Worm (Caenorhabditis elegans) whole organism, mixed stage, embryonic: Measurements from ENCODE around the gene cyn-10.

Source experiments
- elt-1 ChIP-seq: sonication (generic microtip); optimal IDR thresholded peaks from 2 replicates; lab custom pipeline; 2017; ENCODE audit warnings: missing genetic modification characterization, mild to moderate bottlenecking, missing compliant biosample characterization, antibody characterized with exemption, moderate library complexity, borderline replicate concordance; ENCODE audit not compliant: insufficient read depth
- lin-13 ChIP-seq: fragments of 150-350 bp; optimal IDR thresholded peaks from 2 replicates; lab custom pipeline; 2014; ENCODE audit warnings: missing biosample characterization, missing genetic modification characterization
- lsy-2 ChIP-seq: fragments of 150-350 bp; optimal IDR thresholded peaks from 2 replicates; lab custom pipeline; 2014; ENCODE audit warnings: missing biosample characterization, missing genetic modification characterization
- mab-5 ChIP-seq: fragments of 150-350 bp; optimal IDR thresholded peaks from 2 replicates; lab custom pipeline; 2014; ENCODE audit warnings: missing biosample characterization, missing genetic modification characterization
- nhr-28 ChIP-seq: fragments of 150-350 bp; optimal IDR thresholded peaks from 2 replicates; lab custom pipeline; 2014; ENCODE audit warnings: missing biosample characterization, missing genetic modification characterization
- snpc-4 ChIP-seq: fragments of 150-350 bp; optimal IDR thresholded peaks from 2 replicates; lab custom pipeline; 2014; ENCODE audit warnings: missing biosample characterization, missing genetic modification characterization
- unc-39 ChIP-seq: fragments of 150-350 bp; optimal IDR thresholded peaks from 2 replicates; lab custom pipeline; 2014; ENCODE audit warnings: missing biosample characterization, missing genetic modification characterization
- ztf-11 ChIP-seq: fragments of 150-350 bp; optimal IDR thresholded peaks from 2 replicates; lab custom pipeline; 2014; ENCODE audit warnings: missing biosample characterization, missing genetic modification characterization

DNA sequence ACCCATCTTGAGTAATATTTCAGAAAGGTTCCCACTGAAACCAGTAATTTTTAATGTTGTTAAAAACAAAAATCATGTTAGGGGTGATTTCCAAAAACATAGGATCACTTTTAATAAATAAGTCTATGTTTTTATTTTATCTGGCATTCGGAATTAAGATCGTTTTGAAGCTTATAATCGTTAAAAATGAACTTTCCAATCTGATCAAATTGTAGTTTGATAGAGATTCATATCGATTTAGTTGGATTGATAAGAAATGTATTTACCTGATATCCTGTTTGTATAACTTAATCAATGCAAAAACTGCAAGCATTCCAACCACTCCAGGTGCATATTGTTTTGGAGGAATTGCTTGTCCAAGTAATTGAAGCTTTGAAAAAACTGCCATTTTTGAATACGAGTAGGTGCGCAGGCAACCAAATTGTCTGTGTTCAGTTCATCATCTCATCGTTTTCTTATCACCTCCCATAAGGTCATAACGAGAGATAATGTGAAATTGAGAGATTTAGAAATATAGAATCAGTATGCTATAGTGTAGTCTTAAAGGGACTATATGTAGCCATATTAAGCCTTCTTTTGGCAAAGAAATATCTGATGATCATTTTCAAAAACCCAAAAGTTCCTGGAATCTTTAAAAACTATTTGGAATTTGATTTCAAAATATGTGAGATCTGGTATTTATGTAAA lies 25.7 kb downstream of the cyn-10 start, which contains the start of gene pmp-2:
- TF ChIP-seq mab-5 (tag; lab: Kevin White, UChicago) (no peak), snpc-4 (tag; lab: Kevin White, UChicago) (no peak), ztf-11 (no peak), elt-1 (tag; lab: Kevin White, UChicago) (no peak), nhr-28 (tag; lab: Kevin White, UChicago) (no peak), lin-13 (tag; lab: Kevin White, UChicago) (no peak), unc-39 (tag; lab: Kevin White, UChicago) (no peak), lsy-2 (no peak)
